Fruit fly (Drosophila melanogaster) whole organism, embryonic: ENCODE measurements around the gene Alms1a.

ENCODE experiments used
- CG4328 ChIP-seq: fragments of 200-800 bp; sonication (Bioruptor generic); optimal IDR thresholded peaks from 3 replicates; lab custom pipeline; 2017; ENCODE audit warnings: missing biosample characterization, missing genetic modification reagents, missing genetic modification characterization
- CG7987 ChIP-seq: fragments of 200-800 bp; sonication (Bioruptor generic); optimal IDR thresholded peaks from 2 replicates; lab custom pipeline; 2018; ENCODE audit warnings: missing biosample characterization, mild to moderate bottlenecking, missing genetic modification characterization, moderate library complexity
- CG9817 ChIP-seq: fragments of 200-800 bp; sonication (Bioruptor generic); optimal IDR thresholded peaks from 2 replicates; lab custom pipeline; 2018; ENCODE audit warnings: missing biosample characterization, mild to moderate bottlenecking, missing genetic modification characterization, moderate library complexity
- Dfd ChIP-seq, 2 experiments: fragments of >200 bp; optimal IDR thresholded peaks; 2 replicates each; lab custom pipeline; 2017; ENCODE audit warnings: missing biosample characterization in 2 of 2, missing genetic modification characterization in 2 of 2
- Med ChIP-seq: fragments of 200-800 bp; sonication (Bioruptor generic); peaks from one replicate; lab custom pipeline; 2016; ENCODE audit warnings: missing biosample characterization, missing genetic modification characterization, mild to moderate bottlenecking, inconsistent platforms, moderate library complexity

- TF ChIP-seq CG9817 (tag; lab: Kevin White, UChicago): no peak
- no peak for TF ChIP-seq Dfd (GFP tag; optimal IDR thresholded peaks at IDR 0.05; lab: Kevin White, UChicago)
- no peak for TF ChIP-seq CG7987 (GFP tag; lab: Kevin White, UChicago)
- no peak for TF ChIP-seq Med (GFP tag; lab: Kevin White, UChicago)
- no peak for TF ChIP-seq CG4328 (GFP tag; lab: Kevin White, UChicago)
Measured at dm6 chrX:4599897-4600469, 35.8 kb downstream of the Alms1a start.
